Worm (Caenorhabditis elegans) whole organism, midembryonic: ENCODE data around the gene phb-2.

Experiments
- cog-1 ChIP-seq: sonication (generic microtip); optimal IDR thresholded peaks from 2 replicates; lab custom pipeline; 2016; ENCODE audit warnings: missing genetic modification characterization, missing compliant biosample characterization
- flt-1 ChIP-seq: fragments of 200-800 bp; sonication (Bioruptor generic); IDR thresholded peaks from 2 replicates; pipeline ENCODE4 v1.3.6; 2022; ENCODE audit warnings: missing genetic modification characterization, missing compliant biosample characterization
- klf-2 ChIP-seq: fragments of 200-800 bp; sonication (Bioruptor generic); conservative IDR thresholded peaks from 2 replicates; pipeline ENCODE4 v1.3.6; 2022; ENCODE audit warnings: missing genetic modification reagents, missing genetic modification characterization, missing compliant biosample characterization
- ref-1 ChIP-seq: fragments of 200-800 bp; sonication (Bioruptor generic); conservative IDR thresholded peaks from 2 replicates; pipeline ENCODE4 v1.3.6; 2022; ENCODE audit warnings: missing genetic modification reagents, missing genetic modification characterization, missing compliant biosample characterization
- tab-1 ChIP-seq: fragments of 200-800 bp; sonication (Bioruptor generic); IDR thresholded peaks from 2 replicates; pipeline ENCODE4 v1.3.6; 2022; ENCODE audit warnings: missing genetic modification characterization, missing compliant biosample characterization
- ztf-23 ChIP-seq: fragments of 200-800 bp; sonication (Bioruptor generic); IDR thresholded peaks from 2 replicates; pipeline ENCODE4 v1.3.6; 2022; ENCODE audit warnings: missing genetic modification reagents, missing genetic modification characterization, missing compliant biosample characterization

ce11 chrII:6292527-6292926 is 41.3 kb downstream of the phb-2 start, which contains the start of gene nyn-3:
- TF ChIP-seq ref-1 (GFP tag; lab: Robert Waterston, UW), result no peak
- no peak for TF ChIP-seq ztf-23
- no peak for TF ChIP-seq klf-2 (GFP tag; lab: Robert Waterston, UW)
- TF ChIP-seq cog-1, result no peak
- TF ChIP-seq tab-1, result no peak
- TF ChIP-seq flt-1 (GFP tag; lab: Robert Waterston, UW), result no peak
